Worm (Caenorhabditis elegans): ENCODE results near the gene nfya-1.

Gene nfya-1

DNA sequence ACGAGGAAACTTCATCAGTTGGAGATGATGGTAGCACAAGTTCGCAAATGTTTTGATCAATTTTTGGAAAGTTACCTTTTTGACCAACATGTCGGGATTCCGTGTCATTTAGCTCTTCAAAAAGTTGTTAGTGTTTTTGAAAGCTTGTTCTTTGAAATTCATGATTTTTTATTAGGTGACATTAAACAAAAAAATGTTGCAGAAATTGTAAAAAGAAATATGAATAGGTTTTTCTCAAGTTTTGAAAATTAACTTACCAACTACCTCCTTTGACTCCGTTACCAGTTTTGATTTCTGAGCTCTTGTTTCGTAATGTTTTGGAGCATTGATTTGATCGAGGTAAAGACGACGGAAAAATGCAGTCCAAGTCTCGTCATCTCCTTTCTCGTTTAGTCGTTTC is 5.5 kb upstream of the nfya-1 start:
- no peak for TF ChIP-seq ets-4 (tag; optimal IDR thresholded peaks at IDR 0.05)
- TF ChIP-seq ceh-30 (tag; optimal IDR thresholded peaks at IDR 0.05) = no peak
- no peak for TF ChIP-seq ceh-22 (tag; optimal IDR thresholded peaks at IDR 0.05)

DNA sequence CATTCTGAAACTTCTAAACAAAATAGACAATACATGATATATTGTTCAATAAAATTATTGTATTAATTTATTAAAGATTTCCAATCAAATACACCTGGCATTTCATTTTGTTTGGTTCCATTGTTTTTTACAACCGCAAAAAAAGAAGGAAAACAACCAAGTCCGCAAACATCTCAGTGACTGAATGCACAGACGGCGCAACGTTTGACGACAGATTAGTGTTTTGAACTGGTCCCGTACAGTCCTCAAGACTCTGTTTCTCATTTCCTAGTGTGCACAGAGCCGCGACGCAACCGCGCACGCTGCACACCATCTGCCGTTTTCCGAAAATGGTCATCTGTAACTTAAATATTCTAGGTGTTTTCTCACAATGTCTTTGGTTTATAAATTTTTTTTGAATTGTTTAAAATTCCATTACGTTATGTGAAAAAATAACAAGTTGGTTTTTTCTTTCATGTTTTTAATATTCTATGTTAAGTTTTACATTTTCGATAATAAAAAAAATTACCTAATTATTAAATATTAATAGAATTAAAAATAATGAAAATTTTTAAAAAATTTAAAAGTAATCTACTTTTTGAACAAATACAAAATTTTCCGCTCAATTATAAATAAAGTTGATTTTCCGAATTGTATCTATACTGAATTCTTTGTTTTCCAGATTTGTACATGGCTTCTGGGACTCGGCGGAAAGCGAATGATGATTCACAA is 1.7 kb upstream of the nfya-1 start, which contains the start of gene lsd-1:
Gene lsd-1 (plus strand): TSS at position 661 of the 711 bp plus-strand sequence.
- TF ChIP-seq unc-86 (tag; optimal IDR thresholded peaks at IDR 0.05) (no peak), unc-55 (GFP tag; optimal IDR thresholded peaks at IDR 0.05) (no peak), sdc-2 (tag; optimal IDR thresholded peaks at IDR 0.05) (peak; percentile 24), sox-4 (tag; optimal IDR thresholded peaks at IDR 0.05) (no peak)

ce11 chrX:11941951-11942350 is 4.7 kb downstream of the nfya-1 start, which contains the start of gene F55G7.3:
F55G7.3 (minus strand) TSS chrX:11942051.
- no peak for TF ChIP-seq ttx-3 (tag; optimal IDR thresholded peaks at IDR 0.05)

DNA sequence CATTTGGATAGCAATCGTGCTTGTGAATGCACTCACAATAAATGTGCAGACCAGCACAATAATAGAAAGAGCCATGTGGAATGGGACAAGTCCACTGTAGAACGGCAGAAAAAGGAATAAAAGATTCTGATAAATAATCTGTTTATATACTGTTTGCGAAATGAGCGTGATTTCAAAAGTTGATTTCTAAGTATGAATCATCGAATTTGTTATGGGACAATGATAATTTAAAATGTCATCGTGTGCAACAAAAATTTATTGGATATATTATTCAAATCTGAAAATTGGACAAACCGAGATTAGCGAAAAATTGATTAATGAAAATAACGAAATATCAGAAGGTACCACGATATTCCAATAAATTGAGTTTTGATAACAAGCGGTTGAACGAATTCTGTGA is 7.8 kb downstream of the nfya-1 start, which contains the start of gene F55G7.5:
Gene F55G7.5 (minus strand): TSS at position 101 of the 400 bp plus-strand sequence.
- TF ChIP-seq pax-1 (tag; optimal IDR thresholded peaks at IDR 0.05) = no peak
- TF ChIP-seq sox-4 (tag; optimal IDR thresholded peaks at IDR 0.05) = no peak
- TF ChIP-seq C38D4.7 (GFP tag; optimal IDR thresholded peaks at IDR 0.05) = no peak
- no peak for TF ChIP-seq ceh-9 (tag; optimal IDR thresholded peaks at IDR 0.05)
- no peak for TF ChIP-seq ceh-6 (GFP tag; optimal IDR thresholded peaks at IDR 0.05)
- TF ChIP-seq fkh-6 (tag; optimal IDR thresholded peaks at IDR 0.05) = no peak
- TF ChIP-seq ceh-22 (tag; optimal IDR thresholded peaks at IDR 0.05) = no peak
- no peak for TF ChIP-seq unc-86 (tag; optimal IDR thresholded peaks at IDR 0.05)
- no peak for TF ChIP-seq tbx-7 (tag; optimal IDR thresholded peaks at IDR 0.05)
- TF ChIP-seq K09A11.1 (tag; optimal IDR thresholded peaks at IDR 0.05; ENCODE audit: insufficient read depth) = no peak

ce11 chrX:11937343-11937935 is 9.2 kb downstream of the nfya-1 start:
- TF ChIP-seq hlh-15 (tag; optimal IDR thresholded peaks at IDR 0.05) (peak; percentile 44), C08G9.2 (tag; optimal IDR thresholded peaks at IDR 0.05) (peak; percentile 65), lin-11 (tag; optimal IDR thresholded peaks at IDR 0.05) (no peak), nhr-11 (tag; optimal IDR thresholded peaks at IDR 0.05) (peak; percentile 92), eyg-1 (tag; optimal IDR thresholded peaks at IDR 0.05) (no peak), ceh-19 (GFP tag; optimal IDR thresholded peaks at IDR 0.05) (peak; percentile 53), tbx-2 (tag; optimal IDR thresholded peaks at IDR 0.05) (peak; percentile 89), ceh-18 (tag; optimal IDR thresholded peaks at IDR 0.05) (peak; percentile 96), pros-1 (tag; optimal IDR thresholded peaks at IDR 0.05) (peak; percentile 97), unc-42 (tag; optimal IDR thresholded peaks at IDR 0.05) (peak; percentile 90), dve-1 (tag; optimal IDR thresholded peaks at IDR 0.05) (peak; percentile 98), hlh-13 (GFP tag; optimal IDR thresholded peaks at IDR 0.05) (no peak), sox-4 (tag; optimal IDR thresholded peaks at IDR 0.05) (peak; percentile 61), ceh-6 (GFP tag; optimal IDR thresholded peaks at IDR 0.05) (peak; percentile 66), sox-2 (GFP tag; IDR thresholded peaks at IDR 0.05) (peak; percentile 46), mec-3 (tag; optimal IDR thresholded peaks at IDR 0.05; ENCODE audit: borderline replicate concordance) (no peak), npax-4 (tag; optimal IDR thresholded peaks at IDR 0.05) (no peak), unc-3 (GFP tag; conservative IDR thresholded peaks at IDR 0.05) (0 out of 2 replicates have a peak, but pooled peaks have one; percentile 21), unc-3 (tag; optimal IDR thresholded peaks at IDR 0.05) (peak; percentile 15), ceh-34 (tag; optimal IDR thresholded peaks at IDR 0.05) (peak; percentile 86), F13H6.1 (tag; optimal IDR thresholded peaks at IDR 0.05) (peak; percentile 70), ceh-14 (tag; optimal IDR thresholded peaks at IDR 0.05) (peak; percentile 52), ceh-9 (tag; optimal IDR thresholded peaks at IDR 0.05) (no peak), gmeb-2 (tag; optimal IDR thresholded peaks at IDR 0.05) (peak; percentile 66), fax-1 (tag; optimal IDR thresholded peaks at IDR 0.05) (no peak), ceh-45 (GFP tag; IDR thresholded peaks at IDR 0.05) (no peak), sdc-2 (tag; optimal IDR thresholded peaks at IDR 0.05) (peak; percentile 99), ref-2 (tag; optimal IDR thresholded peaks at IDR 0.05) (peak; percentile 81), elt-4 (tag; optimal IDR thresholded peaks at IDR 0.05) (no peak), ceh-31 (tag; optimal IDR thresholded peaks at IDR 0.05) (peak; percentile 92), ceh-48 (tag; optimal IDR thresholded peaks at IDR 0.05) (peak; percentile 79), lim-6 (tag; optimal IDR thresholded peaks at IDR 0.05) (peak; percentile 58)

Measured in whole organism, late embryonic.